Fruit fly (Drosophila melanogaster): ENCODE data around the gene CG1965.
A peak's percentile ranks its signal among the peaks of the same experiment; 100 is the strongest.

DNA sequence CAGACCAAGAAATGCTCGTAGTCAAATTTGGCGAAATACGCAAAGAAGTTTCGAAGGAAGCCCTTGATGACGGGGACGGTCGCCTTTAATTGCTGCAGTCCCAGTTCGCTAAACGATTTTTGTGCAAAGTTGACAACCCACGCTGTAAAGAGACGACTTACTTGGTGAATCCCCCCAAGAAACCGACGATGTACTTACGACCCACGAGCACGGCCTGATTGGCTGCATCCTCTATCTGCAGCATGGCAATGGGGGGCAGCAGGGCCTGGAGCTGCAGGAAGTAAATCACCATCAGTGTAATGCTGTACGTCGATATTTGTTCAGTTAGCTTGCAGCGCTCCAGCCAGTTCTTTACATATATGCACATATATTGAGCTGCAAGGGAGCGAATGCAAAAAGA, 16.5 kb downstream of the CG1965 start:
- TF ChIP-seq svp (GFP tag) (peak; percentile 88), Hr4 (GFP tag; optimal IDR thresholded peaks at IDR 0.05) (no peak), Ets21C (GFP tag; optimal IDR thresholded peaks at IDR 0.05) (no peak), CG10631 (GFP tag; optimal IDR thresholded peaks at IDR 0.05) (no peak), dsx (GFP tag; optimal IDR thresholded peaks at IDR 0.05; ENCODE audit: poor library complexity, severe bottlenecking) (no peak), Sox102F (GFP tag; optimal IDR thresholded peaks at IDR 0.05) (no peak), CG1621 (tag; optimal IDR thresholded peaks at IDR 0.05) (no peak), Gug (GFP tag; IDR thresholded peaks at IDR 0.05) (no peak)

All from whole organism, prepupa.